Worm (Caenorhabditis elegans) whole organism, late embryonic: ENCODE results near the gene hst-3.1.

Experiments used
- C38D4.7 ChIP-seq: fragments of 200-800 bp; sonication (Bioruptor generic); optimal IDR thresholded peaks from 2 replicates; lab custom pipeline; 2018; ENCODE audit warnings: mild to moderate bottlenecking, missing genetic modification characterization, moderate library complexity, missing compliant biosample characterization
- ceh-31 ChIP-seq: sonication (generic microtip); optimal IDR thresholded peaks from 2 replicates; lab custom pipeline; 2016; ENCODE audit warnings: missing genetic modification characterization, missing compliant biosample characterization
- hlh-30 ChIP-seq: sonication (generic microtip); optimal IDR thresholded peaks from 2 replicates; lab custom pipeline; 2017; ENCODE audit warnings: antibody characterized with exemption, missing genetic modification characterization, missing compliant biosample characterization; ENCODE audit not compliant: insufficient read depth
- lin-11 ChIP-seq: fragments of 200-800 bp; sonication (Bioruptor generic); optimal IDR thresholded peaks from 2 replicates; lab custom pipeline; 2018; ENCODE audit warnings: mild to moderate bottlenecking, missing genetic modification characterization, missing compliant biosample characterization
- nhr-11 ChIP-seq: fragments of 150-350 bp; optimal IDR thresholded peaks from 2 replicates; lab custom pipeline; 2014; ENCODE audit warnings: missing biosample characterization, missing genetic modification characterization
- pha-4 ChIP-seq: fragments of 150-350 bp; optimal IDR thresholded peaks from 2 replicates; lab custom pipeline; 2018; ENCODE audit warnings: missing biosample characterization, missing genetic modification reagents, missing genetic modification characterization
- sdc-2 ChIP-seq: sonication (generic microtip); optimal IDR thresholded peaks from 2 replicates; lab custom pipeline; 2016; ENCODE audit warnings: missing genotype, missing genetic modification characterization, missing compliant biosample characterization
- ttx-3 ChIP-seq: sonication (generic microtip); optimal IDR thresholded peaks from 2 replicates; lab custom pipeline; 2016; ENCODE audit warnings: missing genetic modification reagents, missing genetic modification characterization, missing compliant biosample characterization

DNA sequence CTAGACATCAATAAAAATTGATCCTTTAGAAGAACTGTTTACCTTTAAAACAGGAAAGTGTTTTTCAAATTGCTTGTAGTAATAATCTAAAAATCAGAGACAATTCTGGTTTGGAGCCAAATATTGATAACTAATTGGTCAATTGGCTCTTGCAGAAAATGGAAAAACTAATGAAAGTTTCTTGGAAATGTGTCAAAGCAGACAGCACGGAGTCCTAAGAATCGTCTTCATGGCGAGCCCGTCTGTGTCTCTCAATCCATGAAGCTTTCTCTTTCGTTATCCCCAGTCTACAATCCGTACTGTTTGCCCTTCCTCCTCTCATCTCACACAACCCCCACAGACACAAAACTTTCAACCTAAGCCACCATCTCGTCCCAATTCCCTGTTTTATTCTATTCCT is 10.5 kb upstream of the hst-3.1 start, which contains the start of gene F40H3.1:
- TF ChIP-seq nhr-11 (tag; lab: Kevin White, UChicago) = no peak
- no peak for TF ChIP-seq ceh-31 (tag; lab: Kevin White, UChicago)
- no peak for TF ChIP-seq ttx-3
- TF ChIP-seq C38D4.7 = no peak
- TF ChIP-seq lin-11 (tag; lab: Kevin White, UChicago) = no peak
- TF ChIP-seq pha-4 (tag; lab: Kevin White, UChicago) = no peak
- no peak for TF ChIP-seq sdc-2 (tag; lab: Kevin White, UChicago)
- no peak for TF ChIP-seq hlh-30 (tag; lab: Kevin White, UChicago)
